Fruit fly (Drosophila melanogaster) whole organism: Measurements from ENCODE around the gene CG6184.

Experiments
- CG8478 ChIP-seq: fragments of >200 bp; optimal IDR thresholded peaks from 2 replicates; lab custom pipeline; 2018; ENCODE audit warnings: inconsistent platforms
- Dll ChIP-seq: fragments of >200 bp; optimal IDR thresholded peaks from 2 replicates; lab custom pipeline; 2017
- EcR ChIP-seq, 2 experiments: fragments of >200 bp; optimal IDR thresholded peaks; 2 replicates each; lab custom pipeline; 2017; ENCODE audit warnings: missing biosample characterization in 2 of 2, missing genetic modification characterization in 2 of 2, missing genetic modification reagents in 2 of 2
- pan ChIP-seq: fragments of >200 bp; optimal IDR thresholded peaks from 2 replicates; lab custom pipeline; 2017
- psq ChIP-seq: fragments of >200 bp; optimal IDR thresholded peaks from 2 replicates; lab custom pipeline; 2017
- usp ChIP-seq: fragments of >200 bp; optimal IDR thresholded peaks from 2 replicates; lab custom pipeline; 2017; ENCODE audit warnings: missing biosample characterization, missing genetic modification characterization, mixed read lengths

CG6184 gene

dm6 chr3R:19657766-19658165, at the start of gene CG6184:
Gene CG6184, minus strand, starts transcription at chr3R:19657866.
- TF ChIP-seq EcR (GFP tag; optimal IDR thresholded peaks at IDR 0.05; lab: Kevin White, UChicago) = no peak
- TF ChIP-seq usp (GFP tag; lab: Kevin White, UChicago) = no peak
- no peak for TF ChIP-seq Dll (lab: Kevin White, UChicago)
- TF ChIP-seq CG8478 (lab: Kevin White, UChicago) = no peak
- no peak for TF ChIP-seq pan (lab: Kevin White, UChicago)
- TF ChIP-seq psq (lab: Kevin White, UChicago) = no peak

dm6 chr3R:19703398-19703797, 45.7 kb upstream of the CG6184 start:
- TF ChIP-seq pan (lab: Kevin White, UChicago) (no peak), Dll (lab: Kevin White, UChicago) (no peak), usp (GFP tag; lab: Kevin White, UChicago) (no peak), psq (lab: Kevin White, UChicago) (no peak), CG8478 (lab: Kevin White, UChicago) (no peak), EcR (GFP tag; optimal IDR thresholded peaks at IDR 0.05; lab: Kevin White, UChicago) (no peak)

- TF ChIP-seq usp (GFP tag; lab: Kevin White, UChicago) (no peak), psq (lab: Kevin White, UChicago) (no peak), EcR (GFP tag; optimal IDR thresholded peaks at IDR 0.05; lab: Kevin White, UChicago) (no peak), Dll (lab: Kevin White, UChicago) (no peak), CG8478 (lab: Kevin White, UChicago) (no peak), pan (lab: Kevin White, UChicago) (no peak)
Observed at dm6 chr3R:19682424-19682823, 24.8 kb upstream of the CG6184 start.

dm6 chr3R:19679832-19680231, 22.2 kb upstream of the CG6184 start:
- TF ChIP-seq Dll (lab: Kevin White, UChicago) = no peak
- TF ChIP-seq pan (lab: Kevin White, UChicago) = no peak
- TF ChIP-seq CG8478 (lab: Kevin White, UChicago) = no peak
- TF ChIP-seq usp (GFP tag; lab: Kevin White, UChicago) = no peak
- no peak for TF ChIP-seq EcR (GFP tag; optimal IDR thresholded peaks at IDR 0.05; lab: Kevin White, UChicago)
- TF ChIP-seq psq (lab: Kevin White, UChicago) = no peak

- no peak for TF ChIP-seq Dll (lab: Kevin White, UChicago)
- TF ChIP-seq CG8478 (lab: Kevin White, UChicago) = no peak
- no peak for TF ChIP-seq usp (GFP tag; lab: Kevin White, UChicago)
Observed at dm6 chr3R:19672905-19673304, 15.2 kb upstream of the CG6184 start.

dm6 chr3R:19672136-19672535, 14.5 kb upstream of the CG6184 start:
- TF ChIP-seq pan (lab: Kevin White, UChicago) = no peak
- no peak for TF ChIP-seq usp (GFP tag; lab: Kevin White, UChicago)
- TF ChIP-seq Dll (lab: Kevin White, UChicago) = no peak
- TF ChIP-seq EcR (GFP tag; optimal IDR thresholded peaks at IDR 0.05; lab: Kevin White, UChicago) = no peak
- TF ChIP-seq CG8478 (lab: Kevin White, UChicago) = no peak

- no peak for TF ChIP-seq usp (GFP tag; lab: Kevin White, UChicago)
- no peak for TF ChIP-seq CG8478 (lab: Kevin White, UChicago)
- TF ChIP-seq psq (lab: Kevin White, UChicago) = no peak
- no peak for TF ChIP-seq EcR (GFP tag; optimal IDR thresholded peaks at IDR 0.05; lab: Kevin White, UChicago)
- no peak for TF ChIP-seq Dll (lab: Kevin White, UChicago)
- no peak for TF ChIP-seq pan (lab: Kevin White, UChicago)
Observed at dm6 chr3R:19671223-19671991, 13.7 kb upstream of the CG6184 start, which contains the start of gene Naam. Gene Naam, plus strand, starts transcription at chr3R:19671450.

- TF ChIP-seq EcR (GFP tag; optimal IDR thresholded peaks at IDR 0.05; lab: Kevin White, UChicago) = no peak
- no peak for TF ChIP-seq CG8478 (lab: Kevin White, UChicago)
- no peak for TF ChIP-seq psq (lab: Kevin White, UChicago)
- no peak for TF ChIP-seq Dll (lab: Kevin White, UChicago)
- TF ChIP-seq pan (lab: Kevin White, UChicago) = no peak
- TF ChIP-seq usp (GFP tag; lab: Kevin White, UChicago) = no peak
Observed at dm6 chr3R:19664713-19665112, 7.0 kb upstream of the CG6184 start, which contains the start of gene CG7432. Gene CG7432, plus strand, starts transcription at chr3R:19665007.

dm6 chr3R:19659448-19659847, 1.8 kb upstream of the CG6184 start, which contains the start of gene ort:
Gene ort, plus strand, starts transcription at chr3R:19659748.
- TF ChIP-seq pan (lab: Kevin White, UChicago) (no peak), EcR (GFP tag; optimal IDR thresholded peaks at IDR 0.05; lab: Kevin White, UChicago) (no peak), Dll (lab: Kevin White, UChicago) (no peak), CG8478 (lab: Kevin White, UChicago) (no peak), psq (lab: Kevin White, UChicago) (no peak), usp (GFP tag; lab: Kevin White, UChicago) (no peak)

- TF ChIP-seq pan (lab: Kevin White, UChicago) (no peak), Dll (lab: Kevin White, UChicago) (no peak), CG8478 (lab: Kevin White, UChicago) (no peak)
Observed at dm6 chr3R:19657235-19657634, 431 bp downstream of the CG6184 start.

- no peak for TF ChIP-seq CG8478 (lab: Kevin White, UChicago)
- no peak for TF ChIP-seq usp (GFP tag; lab: Kevin White, UChicago)
- no peak for TF ChIP-seq pan (lab: Kevin White, UChicago)
- TF ChIP-seq EcR (GFP tag; optimal IDR thresholded peaks at IDR 0.05; lab: Kevin White, UChicago) = no peak
- TF ChIP-seq Dll (lab: Kevin White, UChicago) = no peak
- TF ChIP-seq psq (lab: Kevin White, UChicago) = no peak
Observed at dm6 chr3R:19656455-19656854, 1.2 kb downstream of the CG6184 start.
